Worm (Caenorhabditis elegans): ENCODE results near the gene puf-6.

DNA sequence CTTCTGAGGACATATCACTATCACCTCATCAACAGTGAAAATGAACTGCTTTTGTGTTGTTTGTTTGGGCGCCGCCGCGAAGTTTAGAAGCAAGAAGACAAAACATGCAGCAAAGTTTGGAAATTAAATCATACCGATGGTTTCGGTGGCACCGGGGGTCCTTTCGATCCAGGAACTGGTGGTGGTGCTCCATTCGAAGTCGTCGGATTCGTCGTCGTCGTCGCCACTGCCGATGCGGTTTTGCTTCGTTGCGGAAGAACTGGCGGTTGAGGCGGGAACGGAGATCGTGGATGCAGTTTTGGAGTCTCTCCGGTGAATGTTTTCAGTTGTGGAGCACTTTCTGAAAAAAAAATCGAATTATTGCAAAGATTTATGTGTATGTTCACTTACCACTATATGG lies 19.7 kb downstream of the puf-6 start:
- TF ChIP-seq ceh-36 (tag; optimal IDR thresholded peaks at IDR 0.05) (no peak), ama-1 (optimal IDR thresholded peaks at IDR 0.05) (no peak), tbx-11 (GFP tag; IDR thresholded peaks at IDR 0.05) (no peak), hnd-1 (tag; optimal IDR thresholded peaks at IDR 0.05) (no peak), flt-1 (GFP tag; IDR thresholded peaks at IDR 0.05) (no peak), ets-7 (tag; optimal IDR thresholded peaks at IDR 0.05) (no peak)
